Fruit fly (Drosophila melanogaster): ENCODE results near the gene CG14543.

DNA sequence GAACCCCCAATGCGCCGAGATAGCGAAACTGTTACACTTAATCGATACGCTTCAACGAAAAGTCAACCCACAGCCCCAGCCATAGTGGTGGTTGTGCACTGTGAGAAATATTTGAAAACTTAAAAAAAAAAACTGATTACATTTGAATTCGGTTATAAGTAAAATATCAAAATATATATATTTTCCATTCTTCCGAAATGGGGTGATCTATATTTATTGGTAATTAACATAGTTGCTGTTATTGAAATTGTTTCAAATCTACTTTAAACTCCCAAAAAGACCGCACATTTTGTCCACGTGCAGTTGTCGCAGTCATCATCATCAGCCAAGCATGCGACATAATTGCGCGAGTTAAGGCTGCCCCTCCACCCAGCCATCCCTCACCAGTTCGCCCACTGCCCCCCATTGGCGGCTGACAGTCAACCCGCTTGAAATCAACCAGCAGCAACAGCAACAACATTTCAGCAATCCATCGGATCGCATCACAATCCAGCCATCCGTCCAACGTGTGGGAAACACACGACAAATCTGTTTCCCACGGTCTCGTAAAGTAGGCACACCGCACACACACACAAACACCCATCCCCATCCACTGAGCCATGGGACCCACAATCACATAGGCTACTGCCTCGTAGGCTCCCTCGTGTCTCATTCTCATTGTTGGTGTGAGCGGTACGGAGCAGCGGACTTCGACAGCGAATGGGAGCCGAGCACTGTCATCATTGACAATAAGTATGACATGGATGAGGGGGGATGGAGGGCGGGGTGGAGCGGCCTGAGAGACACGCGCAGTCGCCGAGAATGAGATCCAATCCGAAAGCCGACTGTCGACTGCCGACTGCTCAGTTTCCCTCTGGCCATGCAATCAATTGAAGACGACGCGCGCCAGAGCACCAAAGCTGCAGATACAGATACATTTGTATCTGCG, 35.9 kb upstream of the CG14543 start:
- peak; percentile 49 for TF ChIP-seq CG12605 (GFP tag; IDR thresholded peaks at IDR 0.05)
- TF ChIP-seq rn (GFP tag; IDR thresholded peaks at IDR 0.05) = 0 out of 2 replicates have a peak, but pooled peaks have one; percentile 28
- TF ChIP-seq CG8301 (tag; optimal IDR thresholded peaks at IDR 0.05) = peak; percentile 75
- peak; percentile 79 for TF ChIP-seq Ets98B (GFP tag; IDR thresholded peaks at IDR 0.05)
- TF ChIP-seq EcR (GFP tag; optimal IDR thresholded peaks at IDR 0.05) = peak; percentile 69
- peak; percentile 28 for TF ChIP-seq Pif1A (GFP tag; optimal IDR thresholded peaks at IDR 0.05)
- TF ChIP-seq gl (tag; optimal IDR thresholded peaks at IDR 0.05) = no peak
- peak; percentile 84 for TF ChIP-seq CG8159 (tag; optimal IDR thresholded peaks at IDR 0.05)
- TF ChIP-seq CG13204 (GFP tag; optimal IDR thresholded peaks at IDR 0.05) = peak; percentile 99
- TF ChIP-seq CG4496 (GFP tag; IDR thresholded peaks at IDR 0.05) = peak; percentile 72

Data from whole organism, pupa.